Worm (Caenorhabditis elegans): ENCODE data around the gene kel-8.

The kel-8 gene

ce11 chrV:2702883-2703282 is 31.6 kb downstream of the kel-8 start:
- TF ChIP-seq him-1 (tag; optimal IDR thresholded peaks at IDR 0.05) (no peak), dao-5 (tag; optimal IDR thresholded peaks at IDR 0.05) (no peak), W03F9.2 (tag; optimal IDR thresholded peaks at IDR 0.05) (no peak)

ce11 chrV:2703299-2703698 is 32.0 kb downstream of the kel-8 start:
- TF ChIP-seq him-1 (tag; optimal IDR thresholded peaks at IDR 0.05) (no peak), W03F9.2 (tag; optimal IDR thresholded peaks at IDR 0.05) (no peak), dao-5 (tag; optimal IDR thresholded peaks at IDR 0.05) (no peak)

ce11 chrV:2706379-2706778 is 35.1 kb downstream of the kel-8 start:
- TF ChIP-seq dao-5 (tag; optimal IDR thresholded peaks at IDR 0.05) (no peak), W03F9.2 (tag; optimal IDR thresholded peaks at IDR 0.05) (no peak), him-1 (tag; optimal IDR thresholded peaks at IDR 0.05) (no peak)

ce11 chrV:2710192-2710591 is 38.9 kb downstream of the kel-8 start:
- TF ChIP-seq W03F9.2 (tag; optimal IDR thresholded peaks at IDR 0.05) (no peak), dao-5 (tag; optimal IDR thresholded peaks at IDR 0.05) (no peak), him-1 (tag; optimal IDR thresholded peaks at IDR 0.05) (no peak)

- TF ChIP-seq W03F9.2 (tag; optimal IDR thresholded peaks at IDR 0.05) (no peak), dao-5 (tag; optimal IDR thresholded peaks at IDR 0.05) (no peak), him-1 (tag; optimal IDR thresholded peaks at IDR 0.05) (no peak)
Observed at ce11 chrV:2711429-2711828, 40.2 kb downstream of the kel-8 start, which contains the start of gene C24B9.3. C24B9.3 (minus strand) TSS chrV:2711599.

ce11 chrV:2713532-2713931 is 42.3 kb downstream of the kel-8 start, which contains the start of gene srt-28:
srt-28 (minus strand) TSS chrV:2713632.
- TF ChIP-seq him-1 (tag; optimal IDR thresholded peaks at IDR 0.05) (no peak), dao-5 (tag; optimal IDR thresholded peaks at IDR 0.05) (no peak), W03F9.2 (tag; optimal IDR thresholded peaks at IDR 0.05) (no peak)

- TF ChIP-seq W03F9.2 (tag; optimal IDR thresholded peaks at IDR 0.05) (no peak), dao-5 (tag; optimal IDR thresholded peaks at IDR 0.05) (no peak), him-1 (tag; optimal IDR thresholded peaks at IDR 0.05) (no peak)
Observed at ce11 chrV:2716933-2717332, 45.7 kb downstream of the kel-8 start.

ce11 chrV:2718688-2719185 is 47.5 kb downstream of the kel-8 start, which contains the start of gene srt-29:
srt-29 (minus strand) TSS chrV:2719135.
- TF ChIP-seq him-1 (tag; optimal IDR thresholded peaks at IDR 0.05): no peak
- no peak for TF ChIP-seq dao-5 (tag; optimal IDR thresholded peaks at IDR 0.05)
- TF ChIP-seq W03F9.2 (tag; optimal IDR thresholded peaks at IDR 0.05): no peak

- TF ChIP-seq dao-5 (tag; optimal IDR thresholded peaks at IDR 0.05): no peak
- no peak for TF ChIP-seq him-1 (tag; optimal IDR thresholded peaks at IDR 0.05)
- TF ChIP-seq W03F9.2 (tag; optimal IDR thresholded peaks at IDR 0.05): no peak
Observed at ce11 chrV:2720763-2721162, 49.5 kb downstream of the kel-8 start, which contains the start of gene srt-27. srt-27 (minus strand) TSS chrV:2720863.

- TF ChIP-seq W03F9.2 (tag; optimal IDR thresholded peaks at IDR 0.05): no peak
- no peak for TF ChIP-seq dao-5 (tag; optimal IDR thresholded peaks at IDR 0.05)
- TF ChIP-seq him-1 (tag; optimal IDR thresholded peaks at IDR 0.05): no peak
Observed at ce11 chrV:2722555-2722954, 51.3 kb downstream of the kel-8 start, which contains the start of gene srg-60. srg-60 (minus strand) TSS chrV:2722655.

- TF ChIP-seq W03F9.2 (tag; optimal IDR thresholded peaks at IDR 0.05) (no peak), him-1 (tag; optimal IDR thresholded peaks at IDR 0.05) (no peak), dao-5 (tag; optimal IDR thresholded peaks at IDR 0.05) (no peak)
Observed at ce11 chrV:2725225-2725624, 54.0 kb downstream of the kel-8 start, which contains the start of gene srg-59. srg-59 (minus strand) TSS chrV:2725325.

ce11 chrV:2727101-2727500 is 55.8 kb downstream of the kel-8 start, which contains the start of gene str-13:
str-13 (minus strand) TSS chrV:2727201.
- no peak for TF ChIP-seq him-1 (tag; optimal IDR thresholded peaks at IDR 0.05)

ce11 chrV:2728236-2728635 is 57.0 kb downstream of the kel-8 start, which contains the start of gene str-33:
str-33 (plus strand) TSS chrV:2728536.
- no peak for TF ChIP-seq W03F9.2 (tag; optimal IDR thresholded peaks at IDR 0.05)
- no peak for TF ChIP-seq dao-5 (tag; optimal IDR thresholded peaks at IDR 0.05)
- no peak for TF ChIP-seq him-1 (tag; optimal IDR thresholded peaks at IDR 0.05)

ce11 chrV:2730784-2731480 is 59.7 kb downstream of the kel-8 start, which contains the start of gene dod-3:
dod-3 (minus strand) TSS chrV:2731098.
- TF ChIP-seq W03F9.2 (tag; optimal IDR thresholded peaks at IDR 0.05): no peak
- TF ChIP-seq dao-5 (tag; optimal IDR thresholded peaks at IDR 0.05): no peak
- TF ChIP-seq him-1 (tag; optimal IDR thresholded peaks at IDR 0.05): no peak
